Worm (Caenorhabditis elegans): ENCODE data around the gene Y37E11B.6.

Gene Y37E11B.6

DNA sequence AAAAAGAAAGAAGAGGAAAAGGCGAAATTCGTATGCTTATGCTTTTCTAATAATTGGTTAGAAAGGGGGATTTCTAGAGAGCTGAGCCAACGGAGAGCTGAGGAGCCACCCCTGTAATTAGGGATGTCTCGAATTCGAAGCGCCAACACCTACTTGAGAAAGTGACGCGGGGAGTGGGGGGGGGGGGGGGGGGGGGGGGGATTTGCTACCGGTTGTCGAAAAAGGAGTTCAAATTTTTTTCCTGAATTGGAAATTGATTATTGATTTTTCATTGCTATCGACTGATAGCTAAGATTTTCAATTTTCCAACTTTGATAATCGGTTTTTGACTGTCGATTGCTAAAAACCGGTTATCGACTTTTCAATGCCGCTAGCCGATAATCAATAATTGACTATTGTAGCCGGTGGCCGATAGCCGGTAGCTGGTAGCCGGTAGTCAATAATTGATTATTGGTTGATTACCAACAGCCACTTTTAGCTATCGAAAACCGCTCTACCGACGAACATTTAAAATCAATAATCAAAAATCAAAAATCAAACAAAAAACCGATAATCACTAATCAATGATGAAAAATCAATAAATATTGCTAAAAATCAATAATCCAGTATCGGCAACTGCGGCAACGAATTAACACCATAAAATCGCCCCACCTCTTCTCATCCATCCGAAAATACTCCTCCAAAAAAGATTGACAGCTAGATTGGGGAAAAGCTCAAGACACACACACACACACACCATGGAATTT lies 30.0 kb upstream of the Y37E11B.6 start:
- no peak for TF ChIP-seq pqm-1 (tag; optimal IDR thresholded peaks at IDR 0.05)
- no peak for TF ChIP-seq nhr-67 (tag; optimal IDR thresholded peaks at IDR 0.05)
- TF ChIP-seq ceh-28 (tag; optimal IDR thresholded peaks at IDR 0.05): peak; percentile 81

DNA sequence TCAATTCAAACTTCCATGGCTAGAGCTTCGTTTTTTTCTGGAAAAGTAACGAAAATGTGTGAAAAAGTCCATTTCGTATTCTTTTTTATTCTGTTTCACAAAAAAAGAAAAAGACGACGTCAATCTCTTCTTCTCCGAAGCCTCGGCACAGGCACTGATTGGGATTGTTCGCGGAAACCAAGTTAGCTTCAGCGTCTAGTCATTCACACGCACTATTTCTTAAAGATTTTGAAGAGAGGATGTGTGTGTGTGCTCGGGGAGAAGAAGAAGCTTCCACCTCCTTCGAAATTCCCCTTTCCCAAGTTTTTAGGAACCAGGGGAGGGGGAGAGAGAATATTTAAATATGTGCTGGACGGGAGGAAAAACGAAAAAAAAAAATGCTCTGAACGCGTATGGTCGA lies 27.3 kb upstream of the Y37E11B.6 start:
- TF ChIP-seq snpc-4 (tag; optimal IDR thresholded peaks at IDR 0.05) (no peak), jun-1 (tag; optimal IDR thresholded peaks at IDR 0.05) (no peak), unc-62 (GFP tag; optimal IDR thresholded peaks at IDR 0.05) (no peak), nfya-1 (tag; optimal IDR thresholded peaks at IDR 0.05; ENCODE audit: insufficient read depth) (peak; percentile 25), aly-2 (tag; optimal IDR thresholded peaks at IDR 0.05) (no peak), nhr-11 (tag; optimal IDR thresholded peaks at IDR 0.05) (no peak), skn-1 (tag; optimal IDR thresholded peaks at IDR 0.05) (no peak), fkh-10 (GFP tag; optimal IDR thresholded peaks at IDR 0.05) (peak; percentile 84)

DNA sequence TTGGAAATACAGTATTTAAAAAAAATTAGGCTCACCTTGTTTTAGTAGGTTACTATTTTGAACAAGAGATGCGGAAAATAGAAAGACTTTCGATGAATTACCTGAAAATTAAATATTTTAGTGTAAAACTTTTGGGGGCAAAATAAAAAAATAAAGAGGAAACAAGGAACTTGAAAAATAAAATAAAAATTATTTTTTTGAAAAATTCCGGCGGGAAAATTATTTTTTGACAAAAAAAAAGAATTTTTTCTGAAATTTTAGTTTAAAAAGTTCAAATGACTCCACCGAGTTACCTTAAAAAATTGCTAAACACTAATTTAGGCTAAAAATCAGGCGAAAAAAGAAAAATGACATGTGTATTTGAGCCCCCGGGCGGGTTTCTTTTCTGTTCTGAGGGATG lies 25.5 kb upstream of the Y37E11B.6 start, which contains the start of the genes cha-1 and unc-17:
Gene cha-1, minus strand, starts transcription at position 101 of the 400 bp plus-strand sequence.
Gene unc-17, minus strand, starts transcription at position 103 of the 400 bp plus-strand sequence.
- no peak for TF ChIP-seq zag-1 (tag; optimal IDR thresholded peaks at IDR 0.05)
- no peak for TF ChIP-seq ama-1 (optimal IDR thresholded peaks at IDR 0.05)
- TF ChIP-seq mml-1 (tag; optimal IDR thresholded peaks at IDR 0.05): no peak
- no peak for TF ChIP-seq fkh-2 (tag; optimal IDR thresholded peaks at IDR 0.05)

DNA sequence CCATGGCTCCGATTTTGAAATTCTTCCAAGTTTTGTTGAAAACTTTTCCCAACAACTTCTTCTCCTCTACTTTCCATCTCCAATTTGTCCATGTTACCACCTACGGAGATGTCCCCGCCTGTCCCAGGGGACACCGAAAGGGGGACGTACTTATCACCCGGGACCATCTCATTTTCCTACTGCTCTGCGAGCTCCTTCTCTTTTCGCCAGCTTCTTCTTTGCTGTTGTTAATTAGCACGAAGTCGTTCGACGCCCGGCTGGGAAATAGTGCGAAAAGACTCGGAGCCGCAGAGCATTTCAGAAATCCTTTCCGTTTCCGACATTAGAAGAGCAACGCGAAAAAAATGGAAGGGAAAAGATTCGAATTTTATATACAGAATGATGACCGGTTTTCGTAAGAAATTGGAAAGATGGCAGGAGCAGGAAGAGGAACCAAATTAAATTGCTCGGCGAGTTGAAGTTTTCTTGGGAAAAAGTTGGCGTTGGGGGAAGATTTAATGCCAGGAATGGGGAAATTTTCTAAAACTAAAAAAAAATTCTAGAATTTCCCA lies 22.8 kb upstream of the Y37E11B.6 start:
- TF ChIP-seq aly-2 (tag; optimal IDR thresholded peaks at IDR 0.05) (no peak), nhr-11 (tag; optimal IDR thresholded peaks at IDR 0.05) (no peak), nfya-1 (tag; optimal IDR thresholded peaks at IDR 0.05; ENCODE audit: insufficient read depth) (no peak), lsy-12 (tag; optimal IDR thresholded peaks at IDR 0.05) (no peak), fkh-2 (tag; optimal IDR thresholded peaks at IDR 0.05) (no peak), egl-27 (tag; optimal IDR thresholded peaks at IDR 0.05) (no peak), skn-1 (tag; optimal IDR thresholded peaks at IDR 0.05) (no peak), pqm-1 (tag; optimal IDR thresholded peaks at IDR 0.05) (no peak), unc-62 (GFP tag; optimal IDR thresholded peaks at IDR 0.05) (no peak)

DNA sequence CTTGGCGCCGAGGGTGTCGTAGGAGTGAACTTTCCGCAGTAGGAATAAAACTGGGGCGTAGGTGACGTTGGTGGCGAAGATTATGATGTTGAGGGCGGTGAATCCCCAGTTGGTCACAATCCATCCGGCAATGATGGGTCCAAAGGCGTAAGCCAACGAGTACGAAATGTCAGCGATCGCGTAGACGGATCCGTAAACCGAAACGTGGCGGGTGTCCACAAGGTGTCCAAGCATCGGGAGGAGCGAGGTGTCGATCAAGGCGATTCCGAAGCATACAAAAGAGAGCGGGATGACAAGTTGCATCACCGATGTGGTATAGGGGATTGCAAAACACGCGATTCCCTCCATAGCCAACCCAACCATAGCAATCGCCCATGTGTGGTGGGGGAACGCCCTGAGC lies 19.6 kb upstream of the Y37E11B.6 start:
- TF ChIP-seq lin-15B (tag; optimal IDR thresholded peaks at IDR 0.05): no peak

DNA sequence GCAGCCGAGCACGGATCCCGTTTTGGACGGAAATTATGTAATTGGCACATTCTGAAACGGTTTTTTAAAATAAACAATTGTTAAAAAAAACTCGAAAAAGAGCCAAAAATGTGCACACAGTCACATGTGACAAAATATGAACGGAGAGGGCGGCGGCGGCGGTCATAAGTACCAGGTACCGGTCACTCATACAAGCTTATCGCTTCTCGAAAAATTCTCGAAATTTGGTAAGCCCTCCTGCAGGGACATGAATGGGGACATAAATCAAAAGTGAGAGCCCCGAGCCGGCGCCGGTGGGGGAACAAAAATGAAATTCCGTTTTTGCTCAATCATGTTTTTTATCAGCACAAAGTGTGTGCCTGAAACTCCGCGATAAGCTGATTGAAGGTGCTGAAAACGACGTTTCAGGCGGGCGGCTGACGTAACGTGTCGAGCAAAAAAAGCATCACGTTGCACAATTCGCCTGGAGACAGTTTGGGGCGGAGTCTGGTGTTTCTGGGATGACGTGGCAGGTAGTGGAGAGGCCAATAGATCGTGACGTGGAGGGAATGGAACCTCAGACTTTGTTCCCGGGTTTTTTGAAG lies 14.0 kb upstream of the Y37E11B.6 start, which contains the start of gene ltah-1.2:
Gene ltah-1.2, minus strand, starts transcription at position 51 of the 584 bp plus-strand sequence.
- TF ChIP-seq R02D3.7 (tag; optimal IDR thresholded peaks at IDR 0.05) (no peak), ZK546.5 (tag; optimal IDR thresholded peaks at IDR 0.05) (no peak), pha-4 (tag; optimal IDR thresholded peaks at IDR 0.05) (no peak), lin-39 (tag; optimal IDR thresholded peaks at IDR 0.05) (no peak), nhr-25 (tag; optimal IDR thresholded peaks at IDR 0.05) (no peak), unc-39 (tag; optimal IDR thresholded peaks at IDR 0.05) (no peak), ceh-82 (tag; optimal IDR thresholded peaks at IDR 0.05) (no peak), pqm-1 (tag; optimal IDR thresholded peaks at IDR 0.05) (peak; percentile 43), nhr-28 (tag; optimal IDR thresholded peaks at IDR 0.05) (no peak), lsy-12 (tag; optimal IDR thresholded peaks at IDR 0.05) (no peak), nfya-1 (tag; optimal IDR thresholded peaks at IDR 0.05; ENCODE audit: insufficient read depth) (peak; percentile 38), elt-3 (tag; optimal IDR thresholded peaks at IDR 0.05) (no peak), nhr-76 (tag; optimal IDR thresholded peaks at IDR 0.05) (no peak), nhr-77 (tag; optimal IDR thresholded peaks at IDR 0.05) (no peak), ceh-9 (tag; optimal IDR thresholded peaks at IDR 0.05) (no peak), elt-2 (tag; optimal IDR thresholded peaks at IDR 0.05) (peak; percentile 90), nhr-43 (tag; optimal IDR thresholded peaks at IDR 0.05; ENCODE audit: poor library complexity, severe bottlenecking) (no peak)

Measured in whole organism, L3 larva.